Worm (Caenorhabditis elegans) whole organism, midembryonic: ENCODE results near the gene C35C5.8.

ENCODE experiments used
- T22C8.4 ChIP-seq: fragments of 200-800 bp; sonication (Bioruptor generic); IDR thresholded peaks from 2 replicates; pipeline ENCODE4 v1.3.6; 2022; ENCODE audit warnings: missing genetic modification characterization, missing compliant biosample characterization
- cog-1 ChIP-seq: sonication (generic microtip); optimal IDR thresholded peaks from 2 replicates; lab custom pipeline; 2016; ENCODE audit warnings: missing genetic modification characterization, missing compliant biosample characterization
- flt-1 ChIP-seq: fragments of 200-800 bp; sonication (Bioruptor generic); IDR thresholded peaks from 2 replicates; pipeline ENCODE4 v1.3.6; 2022; ENCODE audit warnings: missing genetic modification characterization, missing compliant biosample characterization
- klf-2 ChIP-seq: fragments of 200-800 bp; sonication (Bioruptor generic); conservative IDR thresholded peaks from 2 replicates; pipeline ENCODE4 v1.3.6; 2022; ENCODE audit warnings: missing genetic modification reagents, missing genetic modification characterization, missing compliant biosample characterization
- med-1 ChIP-seq: sonication (generic microtip); optimal IDR thresholded peaks from 2 replicates; lab custom pipeline; 2017; ENCODE audit warnings: missing genetic modification characterization, mild to moderate bottlenecking, missing compliant biosample characterization, antibody characterized with exemption, missing genetic modification reagents; ENCODE audit not compliant: insufficient read depth
- ref-1 ChIP-seq: fragments of 200-800 bp; sonication (Bioruptor generic); conservative IDR thresholded peaks from 2 replicates; pipeline ENCODE4 v1.3.6; 2022; ENCODE audit warnings: missing genetic modification reagents, missing genetic modification characterization, missing compliant biosample characterization
- tab-1 ChIP-seq: fragments of 200-800 bp; sonication (Bioruptor generic); IDR thresholded peaks from 2 replicates; pipeline ENCODE4 v1.3.6; 2022; ENCODE audit warnings: missing genetic modification characterization, missing compliant biosample characterization
- ztf-23 ChIP-seq: fragments of 200-800 bp; sonication (Bioruptor generic); IDR thresholded peaks from 2 replicates; pipeline ENCODE4 v1.3.6; 2022; ENCODE audit warnings: missing genetic modification reagents, missing genetic modification characterization, missing compliant biosample characterization
- ztf-29 ChIP-seq: fragments of 200-800 bp; sonication (Bioruptor generic); IDR thresholded peaks from 2 replicates; pipeline ENCODE4 v1.3.6; 2022; ENCODE audit warnings: missing genetic modification reagents, missing genetic modification characterization, missing compliant biosample characterization

The C35C5.8 gene

ce11 chrX:11536408-11536807 is 3.0 kb downstream of the C35C5.8 start, which contains the start of gene C35C5.9:
C35C5.9 (plus strand) TSS chrX:11536568.
- no peak for TF ChIP-seq cog-1 (tag; lab: Kevin White, UChicago)
- no peak for TF ChIP-seq tab-1 (GFP tag; lab: Robert Waterston, UW)
- TF ChIP-seq flt-1, result no peak
- no peak for TF ChIP-seq ztf-23 (GFP tag; lab: Robert Waterston, UW)
- TF ChIP-seq med-1 (GFP tag; lab: Kevin White, UChicago), result no peak
- no peak for TF ChIP-seq T22C8.4
- no peak for TF ChIP-seq ref-1

ce11 chrX:11537240-11537764 is 3.9 kb downstream of the C35C5.8 start, which contains the start of gene gcp-2.2:
gcp-2.2 (plus strand) TSS chrX:11537714.
- TF ChIP-seq T22C8.4 (no peak), ztf-23 (GFP tag; lab: Robert Waterston, UW) (no peak), med-1 (GFP tag; lab: Kevin White, UChicago) (no peak), ref-1 (no peak), flt-1 (no peak), ztf-29 (GFP tag; lab: Robert Waterston, UW) (no peak), cog-1 (tag; lab: Kevin White, UChicago) (no peak), klf-2 (GFP tag; lab: Robert Waterston, UW) (no peak), tab-1 (GFP tag; lab: Robert Waterston, UW) (no peak)

DNA sequence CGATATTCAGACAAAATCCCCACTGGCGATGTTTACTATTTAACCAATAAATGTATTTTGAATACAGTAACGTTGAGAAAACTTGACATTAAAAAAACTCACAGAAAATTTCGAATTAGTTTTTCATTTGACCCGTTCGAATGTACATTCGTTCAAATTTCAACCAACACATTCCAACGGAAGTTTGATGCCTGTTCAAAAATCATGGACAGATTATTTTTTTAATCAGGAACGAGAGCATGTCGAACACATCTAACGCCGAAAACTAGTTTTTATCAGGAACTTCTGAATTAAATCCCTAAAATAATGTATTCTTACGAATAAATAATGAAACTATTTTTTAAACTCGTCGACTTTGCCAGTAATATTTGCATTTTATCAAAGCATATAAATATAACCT is 8.3 kb downstream of the C35C5.8 start:
- TF ChIP-seq klf-2 (GFP tag; lab: Robert Waterston, UW) (no peak), ref-1 (no peak), T22C8.4 (no peak), tab-1 (GFP tag; lab: Robert Waterston, UW) (no peak), med-1 (GFP tag; lab: Kevin White, UChicago) (no peak), ztf-29 (GFP tag; lab: Robert Waterston, UW) (no peak), ztf-23 (GFP tag; lab: Robert Waterston, UW) (no peak), cog-1 (tag; lab: Kevin White, UChicago) (no peak), flt-1 (no peak)

DNA sequence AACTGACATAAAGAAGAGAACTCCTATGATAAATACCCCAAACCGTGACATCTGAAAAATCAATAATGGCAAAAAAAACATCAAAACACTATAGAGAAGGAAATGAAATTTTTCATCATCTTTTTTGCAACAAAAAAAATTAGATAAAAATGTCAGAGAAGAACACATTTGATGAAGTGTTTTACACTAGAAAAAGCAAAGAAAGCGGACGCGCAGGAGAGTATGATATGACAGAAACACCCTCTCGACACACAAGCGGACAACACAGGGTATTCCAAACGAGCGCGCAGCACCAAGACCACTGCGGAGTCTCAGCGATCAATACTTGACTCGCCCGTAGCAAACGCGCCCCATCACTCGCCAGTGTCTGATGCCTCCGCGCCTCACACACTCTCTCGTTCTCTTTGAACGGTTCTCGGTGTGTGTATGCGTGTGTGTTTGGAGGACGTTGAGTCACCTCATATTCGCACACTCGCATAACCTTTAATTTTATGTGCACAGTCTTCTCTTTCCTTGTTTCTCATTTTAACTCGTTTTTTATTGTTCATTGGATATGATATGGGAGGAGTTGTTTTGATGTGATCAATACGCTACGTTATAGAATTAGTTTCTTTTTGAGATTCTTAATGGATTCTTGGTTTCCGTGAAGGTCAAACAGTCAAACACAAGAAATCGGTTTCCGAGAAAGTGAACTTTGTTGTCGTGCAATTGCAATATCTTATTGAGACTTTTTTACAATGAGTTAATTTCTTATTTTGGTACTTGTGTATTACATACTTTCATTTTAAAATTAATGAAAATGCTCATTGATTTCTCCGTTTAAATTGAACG is 13.3 kb downstream of the C35C5.8 start, which contains the start of gene selt-1.1:
selt-1.1 (minus strand) TSS at position 51 of the 831 bp plus-strand sequence.
- TF ChIP-seq T22C8.4, result peak; percentile 86
- TF ChIP-seq tab-1 (GFP tag; lab: Robert Waterston, UW), result no peak
- peak; percentile 54 for TF ChIP-seq cog-1 (tag; lab: Kevin White, UChicago)

ce11 chrX:11547442-11548023 is 14.1 kb downstream of the C35C5.8 start:
- TF ChIP-seq tab-1 (GFP tag; lab: Robert Waterston, UW) (no peak), T22C8.4 (no peak), cog-1 (tag; lab: Kevin White, UChicago) (no peak), med-1 (GFP tag; lab: Kevin White, UChicago) (no peak), klf-2 (GFP tag; lab: Robert Waterston, UW) (no peak), ref-1 (no peak), ztf-29 (GFP tag; lab: Robert Waterston, UW) (no peak), flt-1 (no peak), ztf-23 (GFP tag; lab: Robert Waterston, UW) (no peak)

DNA sequence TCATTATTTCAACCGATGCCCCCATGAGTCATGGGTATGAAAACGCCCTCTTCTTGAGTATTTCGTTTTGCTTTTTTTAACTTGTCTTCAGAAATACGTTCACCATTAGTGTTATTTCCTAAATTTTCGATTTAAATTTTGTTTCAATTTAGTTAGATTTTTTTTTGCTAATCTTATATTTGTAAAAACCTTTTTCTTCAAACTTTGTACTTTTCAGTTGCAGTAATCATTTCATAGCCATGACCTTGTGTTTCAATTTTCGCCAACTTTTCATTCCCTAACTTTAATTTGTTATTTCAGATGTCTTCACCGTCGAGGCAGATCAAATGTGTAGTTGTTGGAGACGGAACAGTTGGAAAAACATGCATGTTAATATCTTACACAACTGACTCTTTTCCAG is 14.9 kb downstream of the C35C5.8 start, which contains the start of gene mig-2:
mig-2 (plus strand) TSS at position 301 of the 400 bp plus-strand sequence.
- TF ChIP-seq tab-1 (GFP tag; lab: Robert Waterston, UW) (no peak), T22C8.4 (no peak), med-1 (GFP tag; lab: Kevin White, UChicago) (no peak), flt-1 (no peak), ref-1 (no peak), ztf-29 (GFP tag; lab: Robert Waterston, UW) (no peak)

DNA sequence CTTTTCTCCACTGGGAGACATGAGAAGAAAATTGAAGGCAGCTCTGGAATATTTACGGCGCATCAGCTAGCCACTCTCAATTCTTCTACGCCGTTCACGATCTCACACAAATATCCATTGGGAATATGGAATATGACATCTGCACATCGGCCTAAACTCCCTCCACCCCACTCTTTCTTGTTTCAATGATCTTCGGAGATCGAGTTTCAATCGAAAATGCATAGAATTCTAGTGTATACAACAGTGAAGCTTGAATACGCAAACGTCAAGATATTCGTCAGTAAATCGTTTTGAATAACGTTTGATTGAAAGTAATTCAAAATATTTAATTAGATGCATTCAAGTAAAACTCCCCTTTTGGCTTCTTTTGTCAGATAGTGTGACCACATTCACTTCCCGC is 18.4 kb downstream of the C35C5.8 start:
- TF ChIP-seq cog-1 (tag; lab: Kevin White, UChicago), result no peak
- TF ChIP-seq ztf-23 (GFP tag; lab: Robert Waterston, UW), result no peak
- no peak for TF ChIP-seq flt-1
- TF ChIP-seq ztf-29 (GFP tag; lab: Robert Waterston, UW), result no peak
- TF ChIP-seq T22C8.4, result no peak
- TF ChIP-seq tab-1 (GFP tag; lab: Robert Waterston, UW), result no peak
- no peak for TF ChIP-seq ref-1
- no peak for TF ChIP-seq med-1 (GFP tag; lab: Kevin White, UChicago)
- TF ChIP-seq klf-2 (GFP tag; lab: Robert Waterston, UW), result no peak

- TF ChIP-seq med-1 (GFP tag; lab: Kevin White, UChicago) (no peak), flt-1 (no peak), cog-1 (tag; lab: Kevin White, UChicago) (no peak), tab-1 (GFP tag; lab: Robert Waterston, UW) (no peak), ztf-23 (GFP tag; lab: Robert Waterston, UW) (no peak), ztf-29 (GFP tag; lab: Robert Waterston, UW) (no peak), T22C8.4 (no peak), ref-1 (no peak), klf-2 (GFP tag; lab: Robert Waterston, UW) (no peak)
Observed at ce11 chrX:11552879-11553278, 19.5 kb downstream of the C35C5.8 start.

ce11 chrX:11554522-11554921 is 21.1 kb downstream of the C35C5.8 start:
- TF ChIP-seq ztf-29 (GFP tag; lab: Robert Waterston, UW), result no peak
- TF ChIP-seq tab-1 (GFP tag; lab: Robert Waterston, UW), result no peak
- TF ChIP-seq ref-1, result no peak
- TF ChIP-seq cog-1 (tag; lab: Kevin White, UChicago), result no peak
- no peak for TF ChIP-seq klf-2 (GFP tag; lab: Robert Waterston, UW)
- TF ChIP-seq med-1 (GFP tag; lab: Kevin White, UChicago), result no peak
- TF ChIP-seq T22C8.4, result no peak
- no peak for TF ChIP-seq flt-1
- no peak for TF ChIP-seq ztf-23 (GFP tag; lab: Robert Waterston, UW)
